Worm (Caenorhabditis elegans) whole organism, L2 larva: Measurements from ENCODE around the gene cutl-27.

Experiments
- C34F6.9 ChIP-seq: fragments of 150-350 bp; optimal IDR thresholded peaks from 2 replicates; lab custom pipeline; 2014; ENCODE audit warnings: missing biosample characterization, missing genetic modification characterization
- F13H6.1 ChIP-seq: sonication (generic microtip); optimal IDR thresholded peaks from 2 replicates; lab custom pipeline; 2016; ENCODE audit warnings: missing genetic modification characterization, missing compliant biosample characterization
- Y55F3AM.14 ChIP-seq: fragments of 200-800 bp; sonication (Bioruptor generic); optimal IDR thresholded peaks from 2 replicates; lab custom pipeline; 2018; ENCODE audit warnings: mild to moderate bottlenecking, missing genetic modification characterization, missing compliant biosample characterization
- ZK546.5 ChIP-seq: sonication (generic microtip); optimal IDR thresholded peaks from 2 replicates; lab custom pipeline; 2017; ENCODE audit warnings: missing biosample characterization, missing genetic modification characterization
- alr-1 ChIP-seq: fragments of 150-350 bp; optimal IDR thresholded peaks from 2 replicates; lab custom pipeline; 2014; ENCODE audit warnings: missing biosample characterization, missing genetic modification characterization
- aly-2 ChIP-seq: fragments of 150-350 bp; optimal IDR thresholded peaks from 2 replicates; lab custom pipeline; 2014; ENCODE audit warnings: missing biosample characterization, missing genetic modification characterization
- ama-1 ChIP-seq: fragments of 150-350 bp; optimal IDR thresholded peaks from 2 replicates; lab custom pipeline; 2018; ENCODE audit warnings: inconsistent platforms
- blmp-1 ChIP-seq: sonication (generic microtip); optimal IDR thresholded peaks from 2 replicates; lab custom pipeline; 2017; ENCODE audit warnings: missing genetic modification characterization, mild to moderate bottlenecking, missing compliant biosample characterization, antibody characterized with exemption, moderate library complexity; ENCODE audit not compliant: insufficient read depth
- ceh-16 ChIP-seq: fragments of 150-350 bp; optimal IDR thresholded peaks from 2 replicates; lab custom pipeline; 2014; ENCODE audit warnings: missing biosample characterization, missing genetic modification characterization
- ceh-82 ChIP-seq: fragments of 150-350 bp; optimal IDR thresholded peaks from 2 replicates; lab custom pipeline; 2014; ENCODE audit warnings: missing biosample characterization, missing genetic modification characterization
- crh-2 ChIP-seq: sonication (generic microtip); optimal IDR thresholded peaks from 2 replicates; lab custom pipeline; 2017; ENCODE audit warnings: missing biosample characterization, missing genetic modification characterization
- dmd-4 ChIP-seq: sonication (generic microtip); optimal IDR thresholded peaks from 2 replicates; lab custom pipeline; 2017; ENCODE audit warnings: missing biosample characterization, missing genetic modification characterization
- egl-27 ChIP-seq: sonication (generic microtip); optimal IDR thresholded peaks from 3 replicates; lab custom pipeline; 2017; ENCODE audit warnings: missing biosample characterization, missing genetic modification reagents, missing genetic modification characterization
- elt-3 ChIP-seq: sonication (generic microtip); optimal IDR thresholded peaks from 2 replicates; lab custom pipeline; 2017; ENCODE audit warnings: missing biosample characterization, missing genetic modification characterization
- fos-1 ChIP-seq: fragments of 150-350 bp; optimal IDR thresholded peaks from 2 replicates; lab custom pipeline; 2014; ENCODE audit warnings: missing biosample characterization, missing genetic modification characterization
- gmeb-1 ChIP-seq: fragments of 150-350 bp; optimal IDR thresholded peaks from 2 replicates; lab custom pipeline; 2014; ENCODE audit warnings: missing biosample characterization, missing genetic modification characterization
- lin-11 ChIP-seq: fragments of 150-350 bp; sonication (generic microtip); optimal IDR thresholded peaks from 2 replicates; lab custom pipeline; 2014; ENCODE audit warnings: missing biosample characterization, missing genetic modification characterization, inconsistent platforms, mixed read lengths
- lin-13 ChIP-seq: fragments of 150-350 bp; optimal IDR thresholded peaks from 2 replicates; lab custom pipeline; 2014; ENCODE audit warnings: missing biosample characterization, missing genetic modification reagents, missing genetic modification characterization
- lin-39 ChIP-seq: fragments of 150-350 bp; optimal IDR thresholded peaks from 2 replicates; lab custom pipeline; 2014; ENCODE audit warnings: missing biosample characterization, missing genetic modification reagents, missing genetic modification characterization
- lsy-2 ChIP-seq, 2 experiments: fragments of 150-350 bp in 1 of 2; sonication (generic microtip) in 1 of 2; optimal IDR thresholded peaks; 2 replicates each; lab custom pipeline; 2014 to 2017; ENCODE audit warnings: missing biosample characterization in 2 of 2, missing genetic modification characterization in 2 of 2
- mab-5 ChIP-seq: fragments of 150-350 bp; optimal IDR thresholded peaks from 2 replicates; lab custom pipeline; 2014; ENCODE audit warnings: missing biosample characterization, missing genetic modification characterization
- mbf-1 ChIP-seq: sonication (generic microtip); optimal IDR thresholded peaks from 2 replicates; lab custom pipeline; 2017; ENCODE audit warnings: missing biosample characterization, missing genetic modification characterization
- mdl-1 ChIP-seq, 2 experiments: fragments of 150-350 bp in 1 of 2; sonication (generic microtip) in 1 of 2; optimal IDR thresholded peaks; 2 replicates each; lab custom pipeline; 2017; ENCODE audit warnings: missing biosample characterization in 2 of 2, missing genetic modification characterization in 2 of 2
- nhr-10 ChIP-seq: sonication (generic microtip); optimal IDR thresholded peaks from 2 replicates; lab custom pipeline; 2017; ENCODE audit warnings: missing biosample characterization, missing genetic modification characterization
- nhr-11 ChIP-seq: fragments of 150-350 bp; optimal IDR thresholded peaks from 2 replicates; lab custom pipeline; 2014; ENCODE audit warnings: missing biosample characterization, missing genetic modification characterization
- nhr-12 ChIP-seq: fragments of 150-350 bp; optimal IDR thresholded peaks from 2 replicates; lab custom pipeline; 2014; ENCODE audit warnings: missing biosample characterization, missing genetic modification characterization
- nhr-129 ChIP-seq: fragments of 150-350 bp; optimal IDR thresholded peaks from 2 replicates; lab custom pipeline; 2014; ENCODE audit warnings: missing biosample characterization, missing genetic modification characterization
- nhr-21 ChIP-seq: fragments of 150-350 bp; optimal IDR thresholded peaks from 2 replicates; lab custom pipeline; 2014; ENCODE audit warnings: missing biosample characterization, missing genetic modification characterization
- nhr-237 ChIP-seq: fragments of 150-350 bp; optimal IDR thresholded peaks from 2 replicates; lab custom pipeline; 2014; ENCODE audit warnings: missing biosample characterization, missing genetic modification characterization
- nhr-25 ChIP-seq: fragments of 150-350 bp; sonication (generic microtip); optimal IDR thresholded peaks from 3 replicates; lab custom pipeline; 2014; ENCODE audit warnings: missing biosample characterization, missing genetic modification characterization
- nhr-6 ChIP-seq: fragments of 150-350 bp; optimal IDR thresholded peaks from 2 replicates; lab custom pipeline; 2014; ENCODE audit warnings: missing biosample characterization, missing genetic modification characterization
- peb-1 ChIP-seq: fragments of 150-350 bp; optimal IDR thresholded peaks from 2 replicates; lab custom pipeline; 2014; ENCODE audit warnings: missing biosample characterization, missing genetic modification characterization
- sem-4 ChIP-seq: fragments of 150-350 bp; optimal IDR thresholded peaks from 2 replicates; lab custom pipeline; 2014; ENCODE audit warnings: missing biosample characterization, missing genetic modification reagents, missing genetic modification characterization
- skn-1 ChIP-seq: sonication (generic microtip); optimal IDR thresholded peaks from 2 replicates; lab custom pipeline; 2017; ENCODE audit warnings: missing biosample characterization, missing genetic modification characterization
- sma-3 ChIP-seq: sonication (generic microtip); optimal IDR thresholded peaks from 2 replicates; lab custom pipeline; 2016; ENCODE audit warnings: missing genetic modification reagents, missing genetic modification characterization, missing compliant biosample characterization
- sma-9 ChIP-seq, 2 experiments: fragments of 150-350 bp in 1 of 2; sonication (generic microtip) in 1 of 2; optimal IDR thresholded peaks; 2 replicates each; lab custom pipeline; 2014 to 2016; ENCODE audit warnings: missing genetic modification characterization in 2 of 2, mild to moderate bottlenecking in 1 of 2, missing biosample characterization in 1 of 2, missing compliant biosample characterization in 1 of 2, missing genetic modification reagents in 1 of 2, moderate library complexity in 1 of 2
- snpc-4 ChIP-seq: fragments of 150-350 bp; optimal IDR thresholded peaks from 2 replicates; lab custom pipeline; 2014; ENCODE audit warnings: missing biosample characterization, missing genetic modification characterization
- unc-39 ChIP-seq: fragments of 150-350 bp; optimal IDR thresholded peaks from 2 replicates; lab custom pipeline; 2014; ENCODE audit warnings: missing biosample characterization, missing genetic modification characterization
- unc-55 ChIP-seq: fragments of 150-350 bp; sonication (generic microtip); optimal IDR thresholded peaks from 3 replicates; lab custom pipeline; 2014; ENCODE audit warnings: missing biosample characterization, missing genetic modification reagents, missing genetic modification characterization
- zag-1 ChIP-seq: fragments of 150-350 bp; optimal IDR thresholded peaks from 2 replicates; lab custom pipeline; 2014; ENCODE audit warnings: missing biosample characterization, missing genetic modification characterization
- ztf-1 ChIP-seq: fragments of 200-800 bp; sonication (Bioruptor generic); conservative IDR thresholded peaks from 2 replicates; pipeline ENCODE4 v1.3.6; 2022; ENCODE audit warnings: missing genetic modification characterization, missing compliant biosample characterization
- ztf-11 ChIP-seq: sonication (generic microtip); optimal IDR thresholded peaks from 2 replicates; lab custom pipeline; 2017; ENCODE audit warnings: missing biosample characterization, missing genetic modification characterization
- ztf-4 ChIP-seq: fragments of 150-350 bp; optimal IDR thresholded peaks from 2 replicates; lab custom pipeline; 2014; ENCODE audit warnings: missing biosample characterization, missing genetic modification characterization

Gene cutl-27

ce11 chrIV:11892545-11892944 is 14.2 kb downstream of the cutl-27 start:
- TF ChIP-seq egl-27 (no peak), crh-2 (tag; lab: Kevin White, UChicago) (no peak), alr-1 (tag; lab: Kevin White, UChicago) (no peak), mdl-1 (tag; optimal IDR thresholded peaks at IDR 0.05; lab: Kevin White, UChicago) (no peak), peb-1 (tag; lab: Kevin White, UChicago) (no peak), zag-1 (tag; lab: Kevin White, UChicago) (no peak), sma-3 (GFP tag; lab: Kevin White, UChicago) (no peak), snpc-4 (tag; lab: Kevin White, UChicago) (no peak), ztf-11 (no peak), nhr-129 (tag; lab: Kevin White, UChicago) (no peak)
- TF ChIP-seq, all 48 proteins: peak for 0

DNA sequence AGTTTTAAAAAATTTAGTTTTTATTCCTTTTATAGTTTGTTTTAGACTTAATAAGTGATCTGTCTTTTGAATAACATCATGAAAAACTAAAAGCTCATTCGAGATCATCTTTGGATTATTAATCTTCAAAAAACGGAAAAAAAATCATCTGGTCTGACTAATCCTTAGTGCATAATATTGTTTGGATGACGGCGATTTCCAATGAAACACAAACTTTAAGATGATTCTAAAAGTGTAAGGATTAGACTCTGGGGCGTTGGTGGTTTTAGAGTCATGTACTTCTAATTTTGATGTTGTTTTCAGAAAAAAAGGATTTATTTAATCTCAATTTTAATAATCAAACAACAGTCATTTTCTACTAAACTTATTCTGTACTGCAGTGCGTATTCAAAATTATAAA is 15.0 kb downstream of the cutl-27 start:
- TF ChIP-seq gmeb-1 (tag; lab: Kevin White, UChicago) = no peak
- TF ChIP-seq ztf-4 (tag; lab: Kevin White, UChicago) = no peak
- no peak for TF ChIP-seq lsy-2 (tag; optimal IDR thresholded peaks at IDR 0.05; lab: Kevin White, UChicago)
- no peak for TF ChIP-seq unc-55 (GFP tag; lab: Kevin White, UChicago)
- TF ChIP-seq ztf-11 = no peak
- TF ChIP-seq mbf-1 (tag; lab: Kevin White, UChicago) = no peak
- no peak for TF ChIP-seq ceh-82 (tag; lab: Kevin White, UChicago)
- TF ChIP-seq C34F6.9 (tag; lab: Kevin White, UChicago) = no peak

DNA sequence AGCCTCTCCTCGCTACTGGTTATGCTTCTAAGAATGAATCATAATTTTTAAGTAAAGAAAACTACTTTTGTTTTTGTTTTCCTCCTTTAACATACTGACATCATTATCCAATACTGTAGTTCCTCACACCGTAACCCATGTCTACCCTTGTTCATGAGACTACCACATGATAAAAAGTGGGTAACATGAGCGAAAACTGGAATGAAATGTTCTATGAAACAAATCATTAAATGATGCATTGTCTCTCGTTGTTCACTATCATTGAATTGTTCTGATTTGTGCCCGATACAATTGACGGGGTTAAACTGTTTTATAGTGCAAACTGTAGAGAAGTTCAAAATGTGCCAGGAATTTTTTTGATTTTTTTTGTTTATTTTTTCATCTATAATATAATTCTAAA is 19.4 kb downstream of the cutl-27 start:
- TF ChIP-seq snpc-4 (tag; lab: Kevin White, UChicago) = no peak
- peak; percentile 84 for TF ChIP-seq nhr-21 (tag; lab: Kevin White, UChicago)
- TF ChIP-seq elt-3 (tag; lab: Kevin White, UChicago) = no peak
- TF ChIP-seq sma-3 (GFP tag; lab: Kevin White, UChicago) = no peak
- peak in 1 of 2 experiments; percentile 58 for TF ChIP-seq lsy-2 (tag; optimal IDR thresholded peaks at IDR 0.05; lab: Kevin White, UChicago)
- peak; percentile 16 for TF ChIP-seq blmp-1 (tag; lab: Kevin White, UChicago)
- TF ChIP-seq ceh-82 (tag; lab: Kevin White, UChicago) = no peak
- no peak for TF ChIP-seq Y55F3AM.14
- TF ChIP-seq nhr-237 (tag; lab: Kevin White, UChicago) = no peak
- TF ChIP-seq ztf-4 (tag; lab: Kevin White, UChicago) = no peak
- no peak for TF ChIP-seq nhr-12 (tag; lab: Kevin White, UChicago)
- no peak for TF ChIP-seq dmd-4 (tag; lab: Kevin White, UChicago)
- no peak for TF ChIP-seq ztf-1 (GFP tag; lab: Robert Waterston, UW)
- TF ChIP-seq nhr-129 (tag; lab: Kevin White, UChicago) = no peak
- peak; percentile 72 for TF ChIP-seq fos-1 (tag; lab: Kevin White, UChicago)
- TF ChIP-seq aly-2 = no peak
- peak; percentile 73 for TF ChIP-seq nhr-25 (tag; lab: Kevin White, UChicago)
- TF ChIP-seq sma-9 (GFP tag; optimal IDR thresholded peaks at IDR 0.05; lab: Kevin White, UChicago) = peak; percentile 79
- TF ChIP-seq sma-9 (tag; optimal IDR thresholded peaks at IDR 0.05; lab: Kevin White, UChicago) = no peak
- no peak for TF ChIP-seq ama-1 (lab: Kevin White, UChicago)
- TF ChIP-seq lin-13 = no peak
- TF ChIP-seq mbf-1 (tag; lab: Kevin White, UChicago) = no peak
- no peak for TF ChIP-seq nhr-6 (tag; lab: Kevin White, UChicago)
- no peak for TF ChIP-seq zag-1 (tag; lab: Kevin White, UChicago)
- TF ChIP-seq unc-55 (GFP tag; lab: Kevin White, UChicago) = no peak
- TF ChIP-seq nhr-10 (tag; lab: Kevin White, UChicago) = no peak
- TF ChIP-seq C34F6.9 (tag; lab: Kevin White, UChicago) = no peak

DNA sequence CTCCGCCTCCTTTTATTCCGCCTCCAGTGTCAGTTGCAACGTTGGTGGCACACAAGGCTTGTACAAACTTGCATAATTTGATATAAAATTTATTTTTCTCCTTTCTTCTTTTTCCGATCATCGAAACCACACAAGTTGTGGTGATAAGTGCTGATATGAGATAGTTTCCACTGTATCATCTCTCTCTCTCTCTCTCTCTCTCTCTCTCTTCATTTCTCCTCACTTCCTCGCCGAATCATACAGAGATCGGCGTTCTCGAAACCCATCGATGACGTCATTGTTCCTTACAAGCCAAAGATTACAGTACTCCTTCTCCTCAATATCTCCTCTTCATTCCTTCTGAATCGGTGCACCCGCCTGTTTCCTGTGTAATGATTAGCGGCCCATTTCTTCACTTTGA is 21.0 kb downstream of the cutl-27 start, which contains the start of gene nhr-43:
nhr-43 (plus strand) TSS at position 233 of the 400 bp plus-strand sequence.
- no peak for TF ChIP-seq nhr-11 (tag; lab: Kevin White, UChicago)
- peak; percentile 36 for TF ChIP-seq sem-4 (tag; lab: Kevin White, UChicago)
- no peak for TF ChIP-seq lin-13
- no peak for TF ChIP-seq zag-1 (tag; lab: Kevin White, UChicago)
- TF ChIP-seq nhr-21 (tag; lab: Kevin White, UChicago) = peak; percentile 69
- peak; percentile 21 for TF ChIP-seq fos-1 (tag; lab: Kevin White, UChicago)
- no peak for TF ChIP-seq nhr-10 (tag; lab: Kevin White, UChicago)
- no peak for TF ChIP-seq F13H6.1 (tag; lab: Kevin White, UChicago)
- TF ChIP-seq ceh-16 (tag; lab: Kevin White, UChicago) = no peak
- TF ChIP-seq lin-11 = no peak
- TF ChIP-seq mbf-1 (tag; lab: Kevin White, UChicago) = no peak
- no peak for TF ChIP-seq nhr-237 (tag; lab: Kevin White, UChicago)
- no peak for TF ChIP-seq nhr-129 (tag; lab: Kevin White, UChicago)
- TF ChIP-seq crh-2 (tag; lab: Kevin White, UChicago) = no peak
- no peak for TF ChIP-seq ztf-1 (GFP tag; lab: Robert Waterston, UW)
- no peak for TF ChIP-seq ZK546.5 (tag; lab: Kevin White, UChicago)
- no peak for TF ChIP-seq unc-55 (GFP tag; lab: Kevin White, UChicago)
- no peak for TF ChIP-seq snpc-4 (tag; lab: Kevin White, UChicago)
- no peak for TF ChIP-seq skn-1
- no peak for TF ChIP-seq nhr-6 (tag; lab: Kevin White, UChicago)
- no peak for TF ChIP-seq ztf-4 (tag; lab: Kevin White, UChicago)
- no peak for TF ChIP-seq Y55F3AM.14
- TF ChIP-seq aly-2 = no peak
- no peak for TF ChIP-seq mab-5 (tag; lab: Kevin White, UChicago)
- peak; percentile 71 for TF ChIP-seq sma-3 (GFP tag; lab: Kevin White, UChicago)
- no peak for TF ChIP-seq unc-39 (tag; lab: Kevin White, UChicago)
- TF ChIP-seq lin-39 = no peak
- TF ChIP-seq lsy-2 (tag; optimal IDR thresholded peaks at IDR 0.05; lab: Kevin White, UChicago) = peak in 1 of 2 experiments; percentile 21
- TF ChIP-seq nhr-12 (tag; lab: Kevin White, UChicago) = no peak
- peak; percentile 20 for TF ChIP-seq blmp-1 (tag; lab: Kevin White, UChicago)
